Worm (Caenorhabditis elegans): Measurements from ENCODE around the gene tofu-6.

Gene tofu-6

DNA sequence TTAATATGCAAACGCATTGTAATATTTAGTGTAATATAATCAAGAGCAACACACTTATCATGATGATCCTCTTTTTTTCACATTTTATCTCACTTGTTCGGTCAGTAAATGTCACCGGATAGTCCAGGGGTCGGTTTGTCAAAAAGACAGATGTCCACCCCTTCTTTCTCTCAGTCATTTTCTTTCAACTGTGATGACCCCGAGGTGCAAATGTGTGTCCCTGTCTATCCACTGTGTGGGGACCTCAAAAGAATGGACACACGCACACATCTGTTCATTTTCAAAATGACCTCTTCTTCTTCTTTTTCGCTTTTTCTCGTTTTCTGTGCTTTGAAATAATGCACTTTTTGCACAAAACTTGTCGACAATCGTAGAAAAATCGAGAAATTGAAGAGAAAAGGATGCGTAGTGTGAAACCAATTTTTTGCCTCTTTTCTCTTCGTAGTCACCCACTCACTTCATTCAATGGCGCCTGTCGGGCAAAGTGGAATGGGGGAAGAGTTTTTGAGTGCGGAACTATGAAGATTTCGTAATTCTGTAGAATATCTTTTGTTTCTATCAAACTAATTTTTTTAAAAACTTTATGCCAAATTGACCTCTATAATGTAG lies 42.7 kb downstream of the tofu-6 start:
- TF ChIP-seq him-1 (tag; optimal IDR thresholded peaks at IDR 0.05): no peak
- TF ChIP-seq cebp-1 (GFP tag; IDR thresholded peaks at IDR 0.05): no peak
- TF ChIP-seq cebp-1 (tag; optimal IDR thresholded peaks at IDR 0.05): peak; percentile 70
- no peak for TF ChIP-seq hlh-12 (tag; optimal IDR thresholded peaks at IDR 0.05)

- TF ChIP-seq somi-1 (GFP tag; optimal IDR thresholded peaks at IDR 0.05) (no peak), snpc-1.3 (tag; optimal IDR thresholded peaks at IDR 0.05; ENCODE audit: insufficient read depth) (peak; percentile 24), madf-6 (GFP tag; IDR thresholded peaks at IDR 0.05) (peak; percentile 94), xnd-1 (tag; optimal IDR thresholded peaks at IDR 0.05) (peak; percentile 89), madf-10 (tag; optimal IDR thresholded peaks at IDR 0.05) (no peak), Y79H2A.3 (GFP tag; conservative IDR thresholded peaks at IDR 0.05) (no peak), hmg-1.2 (GFP tag; IDR thresholded peaks at IDR 0.05) (peak; percentile 49; the same call in 1 of the 2 replicates), egl-44 (GFP tag; IDR thresholded peaks at IDR 0.05) (no peak), ceh-91 (GFP tag; IDR thresholded peaks at IDR 0.05) (peak; percentile 79), lsl-1 (GFP tag; optimal IDR thresholded peaks at IDR 0.05) (peak; percentile 94), efl-1 (GFP tag; optimal IDR thresholded peaks at IDR 0.05) (peak; percentile 6), cebp-1 (GFP tag; IDR thresholded peaks at IDR 0.05) (no peak), cebp-1 (tag; optimal IDR thresholded peaks at IDR 0.05) (no peak), F33H1.4 (GFP tag; IDR thresholded peaks at IDR 0.05) (peak; percentile 89), D2030.7 (GFP tag; IDR thresholded peaks at IDR 0.05) (peak; percentile 28; the same call in 1 of the 2 replicates), madf-8 (GFP tag; conservative IDR thresholded peaks at IDR 0.05) (peak; percentile 92), zfh-2 (GFP tag; conservative IDR thresholded peaks at IDR 0.05) (no peak), hlh-26 (GFP tag; conservative IDR thresholded peaks at IDR 0.05) (no peak), lin-54 (GFP tag; optimal IDR thresholded peaks at IDR 0.05) (peak; percentile 9)
These were observed 44.8 kb downstream of the tofu-6 start, which contains the start of gene clr-1 for ce11 chrII:5465729-5466408. Gene clr-1 (plus strand): TSS chrII:5466358.

Data from whole organism, young adult.